Fruit fly (Drosophila melanogaster) whole organism, embryonic: Measurements from ENCODE around the gene RpL34b.

Experiments used
- B-H1 ChIP-seq: fragments of 200-800 bp; sonication (Bioruptor generic); IDR thresholded peaks from 3 replicates; pipeline ENCODE4 v1.3.6; 2022; ENCODE audit warnings: missing biosample characterization, missing genetic modification characterization
- CG10209 ChIP-seq: fragments of 200-800 bp; sonication (Bioruptor generic); optimal IDR thresholded peaks from 3 replicates; lab custom pipeline; 2017; ENCODE audit warnings: missing biosample characterization, mild to moderate bottlenecking, missing genetic modification characterization, missing genetic modification reagents
- CG10462 ChIP-seq: fragments of 200-800 bp; sonication (Bioruptor generic); optimal IDR thresholded peaks from 2 replicates; lab custom pipeline; 2016; ENCODE audit warnings: missing biosample characterization, missing genetic modification characterization
- CG11398 ChIP-seq: fragments of 200-800 bp; sonication (Bioruptor generic); optimal IDR thresholded peaks from 2 replicates; lab custom pipeline; 2016; ENCODE audit warnings: missing biosample characterization, missing genetic modification characterization
- CG12071 ChIP-seq: fragments of 200-800 bp; sonication (Bioruptor generic); optimal IDR thresholded peaks from 3 replicates; lab custom pipeline; 2018; ENCODE audit warnings: missing biosample characterization, mild to moderate bottlenecking, missing genetic modification characterization
- CG12769 ChIP-seq: fragments of 200-800 bp; sonication (Bioruptor generic); optimal IDR thresholded peaks from 2 replicates; lab custom pipeline; 2019; ENCODE audit warnings: missing biosample characterization, mild to moderate bottlenecking, missing genetic modification characterization, moderate library complexity
- CG15073 ChIP-seq: fragments of 200-800 bp; sonication (Bioruptor generic); optimal IDR thresholded peaks from 2 replicates; lab custom pipeline; 2016; ENCODE audit warnings: missing biosample characterization, missing genetic modification characterization
- CG15479 ChIP-seq: fragments of 200-800 bp; sonication (Bioruptor generic); optimal IDR thresholded peaks from 3 replicates; lab custom pipeline; 2019; ENCODE audit warnings: missing biosample characterization, mild to moderate bottlenecking, missing genetic modification characterization, moderate library complexity
- CG17361 ChIP-seq: fragments of 200-800 bp; sonication (Bioruptor generic); IDR thresholded peaks from 3 replicates; pipeline ENCODE4 v1.3.6; 2022; ENCODE audit warnings: missing biosample characterization, missing genetic modification characterization
- CG17612 ChIP-seq: fragments of 200-800 bp; sonication (Bioruptor generic); IDR thresholded peaks from 2 replicates; pipeline ENCODE4 v1.3.6; 2022; ENCODE audit warnings: missing biosample characterization, missing genetic modification characterization
- CG2116 ChIP-seq: fragments of 200-800 bp; sonication (Bioruptor generic); optimal IDR thresholded peaks from 3 replicates; lab custom pipeline; 2018; ENCODE audit warnings: missing biosample characterization, mild to moderate bottlenecking, missing genetic modification characterization
- CG2678 ChIP-seq: fragments of 200-800 bp; sonication (Bioruptor generic); optimal IDR thresholded peaks from 3 replicates; lab custom pipeline; 2019; ENCODE audit warnings: missing biosample characterization, mild to moderate bottlenecking, missing genetic modification characterization, moderate library complexity
- CG30403 ChIP-seq: fragments of 200-800 bp; sonication (Bioruptor generic); optimal IDR thresholded peaks from 3 replicates; lab custom pipeline; 2016; ENCODE audit warnings: missing biosample characterization, missing genetic modification characterization
- CG3163 ChIP-seq: fragments of 200-800 bp; sonication (Bioruptor generic); optimal IDR thresholded peaks from 3 replicates; lab custom pipeline; 2016; ENCODE audit warnings: missing biosample characterization, missing genetic modification characterization
- CG32532 ChIP-seq: fragments of 200-800 bp; sonication (Bioruptor generic); IDR thresholded peaks from 2 replicates; pipeline ENCODE4 v1.3.6; 2022; ENCODE audit warnings: missing biosample characterization, missing genetic modification characterization
- CG7745 ChIP-seq: fragments of 200-800 bp; sonication (Bioruptor generic); optimal IDR thresholded peaks from 2 replicates; lab custom pipeline; 2018; ENCODE audit warnings: missing biosample characterization, mild to moderate bottlenecking, missing genetic modification characterization, moderate library complexity
- CG7839 ChIP-seq: fragments of 200-800 bp; sonication (Bioruptor generic); optimal IDR thresholded peaks from 3 replicates; lab custom pipeline; 2018; ENCODE audit warnings: missing biosample characterization, mild to moderate bottlenecking, missing genetic modification characterization, moderate library complexity
- CrebB ChIP-seq: fragments of 200-800 bp; sonication (Bioruptor generic); optimal IDR thresholded peaks from 3 replicates; lab custom pipeline; 2018; ENCODE audit warnings: missing biosample characterization, mild to moderate bottlenecking, missing genetic modification characterization
- D19A ChIP-seq: fragments of 200-800 bp; optimal IDR thresholded peaks from 3 replicates; lab custom pipeline; 2019; ENCODE audit warnings: missing biosample characterization, mild to moderate bottlenecking, missing genetic modification characterization, moderate library complexity
- Dip3 ChIP-seq: fragments of 200-800 bp; sonication (Bioruptor generic); optimal IDR thresholded peaks from 3 replicates; lab custom pipeline; 2016; ENCODE audit warnings: missing biosample characterization, missing genetic modification characterization
- Eip74EF ChIP-seq, 2 experiments: fragments of 200-800 bp in 1 of 2; fragments of >200 bp in 1 of 2; sonication (Bioruptor generic) in 1 of 2; optimal IDR thresholded peaks; 2 replicates each; lab custom pipeline; 2017 to 2019; ENCODE audit warnings: missing biosample characterization in 2 of 2, missing genetic modification characterization in 2 of 2, mild to moderate bottlenecking in 1 of 2, moderate library complexity in 1 of 2
- GATAe ChIP-seq: fragments of 200-800 bp; sonication (Bioruptor generic); conservative IDR thresholded peaks from 2 replicates; pipeline ENCODE4 v1.3.6; 2022; ENCODE audit warnings: missing biosample characterization, missing genetic modification characterization
- HLHmδ ChIP-seq: fragments of 200-800 bp; sonication (Bioruptor generic); optimal IDR thresholded peaks from 2 replicates; lab custom pipeline; 2018; ENCODE audit warnings: missing biosample characterization, mild to moderate bottlenecking, missing genetic modification characterization, moderate library complexity
- Hsf ChIP-seq: fragments of 200-800 bp; sonication (Bioruptor generic); optimal IDR thresholded peaks from 3 replicates; lab custom pipeline; 2016; ENCODE audit warnings: missing biosample characterization, missing genetic modification characterization
- Neu2 ChIP-seq: fragments of 200-800 bp; sonication (Bioruptor generic); optimal IDR thresholded peaks from 3 replicates; lab custom pipeline; 2016; ENCODE audit warnings: missing biosample characterization, missing genetic modification characterization, borderline replicate concordance
- Sox102F ChIP-seq: fragments of 200-800 bp; sonication (Bioruptor generic); optimal IDR thresholded peaks from 2 replicates; lab custom pipeline; 2018; ENCODE audit warnings: missing biosample characterization, mild to moderate bottlenecking, missing genetic modification characterization, moderate library complexity
- amos ChIP-seq: fragments of 200-800 bp; sonication (Bioruptor generic); IDR thresholded peaks from 2 replicates; pipeline ENCODE4 v1.3.6; 2022; ENCODE audit warnings: missing biosample characterization, missing genetic modification characterization; ENCODE audit not compliant: partially characterized antibody
- ara ChIP-seq: fragments of 200-800 bp; sonication (Bioruptor generic); IDR thresholded peaks from 2 replicates; pipeline ENCODE4 v1.3.6; 2022; ENCODE audit warnings: missing biosample characterization, missing genetic modification characterization
- ase ChIP-seq: fragments of 200-800 bp; sonication (Bioruptor generic); IDR thresholded peaks from 3 replicates; pipeline ENCODE4 v1.3.6; 2022; ENCODE audit warnings: missing biosample characterization, missing genetic modification characterization
- bab2 ChIP-seq: fragments of 200-800 bp; sonication (Bioruptor generic); optimal IDR thresholded peaks from 2 replicates; lab custom pipeline; 2016; ENCODE audit warnings: missing biosample characterization, missing genetic modification characterization
- caup ChIP-seq: fragments of 200-800 bp; sonication (Bioruptor generic); optimal IDR thresholded peaks from 3 replicates; lab custom pipeline; 2017; ENCODE audit warnings: missing biosample characterization, mild to moderate bottlenecking, missing genetic modification characterization, moderate library complexity; ENCODE audit not compliant: severe bottlenecking
- corto ChIP-seq: fragments of 200-800 bp; sonication (Bioruptor generic); optimal IDR thresholded peaks from 2 replicates; lab custom pipeline; 2016; ENCODE audit warnings: missing biosample characterization, mild to moderate bottlenecking, missing genetic modification characterization, moderate library complexity
- crol ChIP-seq: fragments of 200-800 bp; sonication (Bioruptor generic); IDR thresholded peaks from 2 replicates; pipeline ENCODE4 v1.3.6; 2022; ENCODE audit warnings: missing biosample characterization, missing genetic modification characterization
- danr ChIP-seq: fragments of 200-800 bp; sonication (Bioruptor generic); IDR thresholded peaks from 2 replicates; pipeline ENCODE4 v1.3.6; 2022; ENCODE audit warnings: missing biosample characterization, missing genetic modification characterization
- eyg ChIP-seq: fragments of 200-800 bp; sonication (Bioruptor generic); optimal IDR thresholded peaks from 3 replicates; lab custom pipeline; 2016; ENCODE audit warnings: missing biosample characterization, missing genetic modification characterization
- fu2 ChIP-seq: fragments of 200-800 bp; sonication (Bioruptor generic); optimal IDR thresholded peaks from 2 replicates; lab custom pipeline; 2016; ENCODE audit warnings: missing biosample characterization, missing genetic modification characterization
- gcm2 ChIP-seq: fragments of 200-800 bp; sonication (Bioruptor generic); optimal IDR thresholded peaks from 2 replicates; lab custom pipeline; 2016; ENCODE audit warnings: missing biosample characterization, missing genetic modification characterization
- gro ChIP-seq: fragments of 200-800 bp; sonication (Bioruptor generic); optimal IDR thresholded peaks from 2 replicates; lab custom pipeline; 2016; ENCODE audit warnings: missing biosample characterization, missing genetic modification characterization
- hb ChIP-seq: fragments of 200-800 bp; sonication (Bioruptor generic); IDR thresholded peaks from 3 replicates; pipeline ENCODE4 v1.3.6; 2022; ENCODE audit warnings: missing biosample characterization, missing genetic modification characterization; ENCODE audit not compliant: partially characterized antibody
- nau ChIP-seq: fragments of 200-800 bp; sonication (Bioruptor generic); optimal IDR thresholded peaks from 3 replicates; lab custom pipeline; 2017; ENCODE audit warnings: missing biosample characterization, mild to moderate bottlenecking, missing genetic modification characterization, missing genetic modification reagents
- odd ChIP-seq: fragments of 200-800 bp; sonication (Bioruptor generic); optimal IDR thresholded peaks from 2 replicates; lab custom pipeline; 2017; ENCODE audit warnings: missing biosample characterization, mild to moderate bottlenecking, missing genetic modification characterization
- pfk ChIP-seq: fragments of 200-800 bp; sonication (Bioruptor generic); optimal IDR thresholded peaks from 2 replicates; lab custom pipeline; 2018; ENCODE audit warnings: missing biosample characterization, mild to moderate bottlenecking, missing genetic modification characterization, moderate library complexity
- sc ChIP-seq, 3 experiments: fragments of >200 bp in 2 of 3; fragments of 200-800 bp in 1 of 3; sonication (Bioruptor generic) in 1 of 3; optimal IDR thresholded peaks; 2 replicates in 2 of 3; 3 replicates in 1 of 3; lab custom pipeline; 2017; ENCODE audit warnings: mild to moderate bottlenecking in 1 of 3, missing biosample characterization in 1 of 3, missing genetic modification characterization in 1 of 3, missing genetic modification reagents in 1 of 3
- ssp ChIP-seq: fragments of 200-800 bp; sonication (Bioruptor generic); IDR thresholded peaks from 2 replicates; pipeline ENCODE4 v1.3.6; 2022; ENCODE audit warnings: missing biosample characterization, missing genetic modification characterization
- tap ChIP-seq: fragments of 200-800 bp; optimal IDR thresholded peaks from 3 replicates; lab custom pipeline; 2019; ENCODE audit warnings: missing biosample characterization, mild to moderate bottlenecking, missing genetic modification characterization, moderate library complexity
- tin ChIP-seq: fragments of 200-800 bp; sonication (Bioruptor generic); optimal IDR thresholded peaks from 3 replicates; lab custom pipeline; 2016; ENCODE audit warnings: missing biosample characterization, missing genetic modification characterization
- twi ChIP-seq: fragments of 200-800 bp; optimal IDR thresholded peaks from 2 replicates; lab custom pipeline; 2019; ENCODE audit warnings: missing biosample characterization, mild to moderate bottlenecking, missing genetic modification characterization, moderate library complexity
- unc-4 ChIP-seq: fragments of 200-800 bp; sonication (Bioruptor generic); IDR thresholded peaks from 2 replicates; pipeline ENCODE4 v1.3.6; 2022; ENCODE audit warnings: missing biosample characterization, missing genetic modification characterization; ENCODE audit not compliant: partially characterized antibody
- zen2 ChIP-seq: fragments of 200-800 bp; sonication (Bioruptor generic); IDR thresholded peaks from 3 replicates; pipeline ENCODE4 v1.3.6; 2022; ENCODE audit warnings: missing biosample characterization, missing genetic modification characterization; ENCODE audit not compliant: partially characterized antibody
- zfh2 ChIP-seq: fragments of 200-800 bp; sonication (Bioruptor generic); optimal IDR thresholded peaks from 2 replicates; lab custom pipeline; 2016; ENCODE audit warnings: missing biosample characterization, missing genetic modification characterization

The RpL34b gene

dm6 chr3R:9428988-9429387, 28.0 kb upstream of the RpL34b start (continued):
- TF ChIP-seq CG17361 (GFP tag; lab: Robert Waterston, UW) (no peak; the same call in 2 of the 3 replicates), GATAe (GFP tag; lab: Robert Waterston, UW) (peak; percentile 69), crol (GFP tag; lab: Robert Waterston, UW) (no peak), CG7839 (tag; lab: Kevin White, UChicago) (peak; percentile 72), CG15073 (GFP tag; lab: Kevin White, UChicago) (no peak), twi (tag; lab: Kevin White, UChicago) (no peak), CG12071 (GFP tag; lab: Kevin White, UChicago) (peak; percentile 66), gcm2 (no peak), CG11398 (GFP tag; lab: Kevin White, UChicago) (peak; percentile 32), eyg (peak; percentile 56), Hsf (GFP tag; lab: Kevin White, UChicago) (peak; percentile 44), B-H1 (GFP tag; lab: Robert Waterston, UW) (no peak; the same call in 2 of the 3 replicates), sc (optimal IDR thresholded peaks at IDR 0.05; lab: Kevin White, UChicago) (no peak), sc (GFP tag; optimal IDR thresholded peaks at IDR 0.05; lab: Kevin White, UChicago) (no peak), ase (GFP tag; lab: Robert Waterston, UW) (peak; percentile 47; the same call in 1 of the 3 replicates), unc-4 (no peak), CG12769 (tag; lab: Kevin White, UChicago) (peak; percentile 89), CrebB (peak; percentile 64), tap (tag; lab: Kevin White, UChicago) (peak; percentile 56), CG17612 (GFP tag; lab: Robert Waterston, UW) (no peak), gro (GFP tag; lab: Kevin White, UChicago) (peak; percentile 69), bab2 (GFP tag; lab: Kevin White, UChicago) (peak; percentile 55), Neu2 (GFP tag; lab: Kevin White, UChicago) (no peak), HLHmδ (no peak), CG2116 (GFP tag; lab: Kevin White, UChicago) (no peak), CG10209 (GFP tag; lab: Kevin White, UChicago) (peak; percentile 42), CG15479 (no peak), CG10462 (GFP tag; lab: Kevin White, UChicago) (no peak), CG7745 (tag; lab: Kevin White, UChicago) (no peak), CG32532 (peak; percentile 73), hb (GFP tag; lab: Robert Waterston, UW) (no peak), amos (GFP tag; lab: Robert Waterston, UW) (no peak), CG3163 (GFP tag; lab: Kevin White, UChicago) (no peak), Dip3 (peak; percentile 66), corto (GFP tag; lab: Kevin White, UChicago) (peak; percentile 63), Eip74EF (GFP tag; optimal IDR thresholded peaks at IDR 0.05; lab: Kevin White, UChicago) (peak in 1 of 2 experiments; percentile 33), CG2678 (tag; lab: Kevin White, UChicago) (peak; percentile 84), tin (GFP tag; lab: Kevin White, UChicago) (peak; percentile 39), zfh2 (GFP tag; lab: Kevin White, UChicago) (peak; percentile 53), nau (GFP tag; lab: Kevin White, UChicago) (peak; percentile 26), CG30403 (peak; percentile 40), fu2 (GFP tag; lab: Kevin White, UChicago) (peak; percentile 50), ara (peak; percentile 43), D19A (tag; lab: Kevin White, UChicago) (peak; percentile 51), pfk (no peak), ssp (GFP tag; lab: Robert Waterston, UW) (no peak), odd (GFP tag; lab: Kevin White, UChicago) (peak; percentile 79), Sox102F (peak; percentile 23), caup (GFP tag; lab: Kevin White, UChicago) (peak; percentile 79), danr (GFP tag; lab: Robert Waterston, UW) (no peak), zen2 (GFP tag; lab: Robert Waterston, UW) (no peak)
